Worm (Caenorhabditis elegans) whole organism, early embryonic: ENCODE measurements around the gene cdc-25.2.

Source experiments
- B0310.2 ChIP-seq: sonication (generic microtip); optimal IDR thresholded peaks from 2 replicates; lab custom pipeline; 2016; ENCODE audit warnings: mild to moderate bottlenecking, missing genetic modification characterization, missing compliant biosample characterization
- aly-1 ChIP-seq: sonication (generic microtip); optimal IDR thresholded peaks from 2 replicates; lab custom pipeline; 2016; ENCODE audit warnings: missing genetic modification characterization, missing compliant biosample characterization
- ama-1 ChIP-seq: fragments of 150-350 bp; optimal IDR thresholded peaks from 2 replicates; lab custom pipeline; 2014
- ceh-13 ChIP-seq: fragments of 200-800 bp; sonication (Bioruptor generic); optimal IDR thresholded peaks from 2 replicates; lab custom pipeline; 2018; ENCODE audit warnings: mild to moderate bottlenecking, missing genetic modification characterization, missing compliant biosample characterization
- ceh-36 ChIP-seq: sonication (generic microtip); optimal IDR thresholded peaks from 2 replicates; lab custom pipeline; 2016; ENCODE audit warnings: missing genetic modification characterization, inconsistent platforms, missing compliant biosample characterization
- flt-1 ChIP-seq: fragments of 200-800 bp; sonication (Bioruptor generic); IDR thresholded peaks from 2 replicates; pipeline ENCODE4 v1.3.6; 2022; ENCODE audit warnings: missing genetic modification characterization, missing compliant biosample characterization
- hmbx-1 ChIP-seq: sonication (generic microtip); optimal IDR thresholded peaks from 2 replicates; lab custom pipeline; 2016; ENCODE audit warnings: mild to moderate bottlenecking, missing genetic modification characterization, missing compliant biosample characterization
- hmg-4 ChIP-seq: fragments of 200-800 bp; sonication (Bioruptor generic); optimal IDR thresholded peaks from 2 replicates; lab custom pipeline; 2018; ENCODE audit warnings: mild to moderate bottlenecking, missing genetic modification characterization, missing compliant biosample characterization
- hnd-1 ChIP-seq: sonication (generic microtip); optimal IDR thresholded peaks from 2 replicates; lab custom pipeline; 2016; ENCODE audit warnings: missing genetic modification characterization, missing compliant biosample characterization
- pes-1 ChIP-seq: fragments of 200-800 bp; sonication (Bioruptor generic); IDR thresholded peaks from 2 replicates; pipeline ENCODE4 v1.3.6; 2022; ENCODE audit warnings: missing genetic modification reagents, missing genetic modification characterization, missing compliant biosample characterization
- tbx-37 ChIP-seq: fragments of 200-800 bp; sonication (Bioruptor generic); conservative IDR thresholded peaks from 2 replicates; pipeline ENCODE4 v1.3.6; 2022; ENCODE audit warnings: missing genetic modification reagents, missing genetic modification characterization, missing compliant biosample characterization

DNA sequence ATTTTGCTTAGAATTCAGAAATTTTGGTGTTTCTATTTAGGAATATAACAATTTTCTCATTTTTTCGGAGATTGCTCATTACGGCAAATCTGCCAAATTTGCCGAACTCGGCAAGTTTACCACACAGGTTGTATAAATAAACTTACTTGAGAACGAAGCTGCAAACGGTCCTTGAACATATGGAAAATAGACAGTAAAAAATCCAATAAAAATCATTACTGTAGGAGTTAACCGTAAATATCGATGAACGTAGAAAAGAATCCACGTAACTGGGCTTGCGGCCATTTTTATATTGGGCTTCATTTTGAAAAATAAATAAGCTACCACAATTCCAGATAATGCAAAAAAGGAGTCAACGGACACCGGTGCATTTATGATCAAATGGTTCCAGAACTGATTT, 26.6 kb upstream of the cdc-25.2 start:
- TF ChIP-seq hmg-4 (no peak), flt-1 (GFP tag; lab: Robert Waterston, UW) (no peak), aly-1 (no peak), B0310.2 (tag; lab: Kevin White, UChicago) (no peak), ama-1 (lab: Kevin White, UChicago) (no peak), pes-1 (GFP tag; lab: Robert Waterston, UW) (no peak), ceh-13 (GFP tag; lab: Kevin White, UChicago) (no peak), tbx-37 (GFP tag; lab: Robert Waterston, UW) (no peak), hnd-1 (tag; lab: Kevin White, UChicago) (no peak), ceh-36 (tag; lab: Kevin White, UChicago) (no peak), hmbx-1 (tag; lab: Kevin White, UChicago) (no peak)
